Worm (Caenorhabditis elegans) whole organism, late embryonic: ENCODE data around the gene pptr-2.

Experiments
- K02D7.2 ChIP-seq: sonication (generic microtip); optimal IDR thresholded peaks from 2 replicates; lab custom pipeline; 2017; ENCODE audit warnings: mild to moderate bottlenecking, missing genetic modification characterization, missing compliant biosample characterization
- ahr-1 ChIP-seq: sonication (generic microtip); optimal IDR thresholded peaks from 2 replicates; lab custom pipeline; 2016; ENCODE audit warnings: missing genetic modification characterization, missing compliant biosample characterization
- ama-1 ChIP-seq: fragments of 150-350 bp; optimal IDR thresholded peaks from 2 replicates; lab custom pipeline; 2014
- elt-4 ChIP-seq: sonication (generic microtip); optimal IDR thresholded peaks from 2 replicates; lab custom pipeline; 2016; ENCODE audit warnings: missing genetic modification characterization, missing compliant biosample characterization
- fkh-10 ChIP-seq: fragments of 150-350 bp; optimal IDR thresholded peaks from 2 replicates; lab custom pipeline; 2014; ENCODE audit warnings: missing biosample characterization, missing genetic modification reagents, missing genetic modification characterization
- fkh-6 ChIP-seq: sonication (generic microtip); optimal IDR thresholded peaks from 2 replicates; lab custom pipeline; 2016; ENCODE audit warnings: missing genetic modification characterization, missing compliant biosample characterization
- hlh-30 ChIP-seq: sonication (generic microtip); optimal IDR thresholded peaks from 2 replicates; lab custom pipeline; 2017; ENCODE audit warnings: antibody characterized with exemption, missing genetic modification characterization, missing compliant biosample characterization; ENCODE audit not compliant: insufficient read depth
- hlh-8 ChIP-seq: sonication (generic microtip); optimal IDR thresholded peaks from 2 replicates; lab custom pipeline; 2016; ENCODE audit warnings: missing genotype, missing genetic modification characterization, missing compliant biosample characterization
- nfya-1 ChIP-seq: sonication (generic microtip); optimal IDR thresholded peaks from 2 replicates; lab custom pipeline; 2017; ENCODE audit warnings: missing genetic modification characterization, mild to moderate bottlenecking, missing compliant biosample characterization, antibody characterized with exemption, moderate library complexity
- pag-3 ChIP-seq: sonication (generic microtip); optimal IDR thresholded peaks from 2 replicates; lab custom pipeline; 2016; ENCODE audit warnings: missing compliant biosample characterization, missing genetic modification characterization, borderline replicate concordance
- pha-4 ChIP-seq: fragments of 150-350 bp; optimal IDR thresholded peaks from 2 replicates; lab custom pipeline; 2018; ENCODE audit warnings: missing biosample characterization, missing genetic modification reagents, missing genetic modification characterization
- sox-4 ChIP-seq: sonication (generic microtip); optimal IDR thresholded peaks from 2 replicates; lab custom pipeline; 2017; ENCODE audit warnings: mild to moderate bottlenecking, missing genetic modification characterization, inconsistent platforms, missing compliant biosample characterization
- tbx-2 ChIP-seq: sonication (generic microtip); optimal IDR thresholded peaks from 2 replicates; lab custom pipeline; 2016; ENCODE audit warnings: missing genetic modification characterization, missing compliant biosample characterization

- no peak for TF ChIP-seq hlh-30 (tag; lab: Kevin White, UChicago)
- no peak for TF ChIP-seq ama-1
- no peak for TF ChIP-seq elt-4 (tag; lab: Kevin White, UChicago)
- no peak for TF ChIP-seq fkh-10 (GFP tag; lab: Kevin White, UChicago)
- no peak for TF ChIP-seq sox-4 (tag; lab: Kevin White, UChicago)
- TF ChIP-seq pha-4 (tag; lab: Kevin White, UChicago): no peak
- no peak for TF ChIP-seq fkh-6 (tag; lab: Kevin White, UChicago)
- TF ChIP-seq pag-3: no peak
- no peak for TF ChIP-seq hlh-8
- TF ChIP-seq K02D7.2 (tag; lab: Kevin White, UChicago): no peak
- TF ChIP-seq ahr-1 (tag; lab: Kevin White, UChicago): no peak
- no peak for TF ChIP-seq nfya-1 (tag; lab: Kevin White, UChicago)
- no peak for TF ChIP-seq tbx-2 (tag; lab: Kevin White, UChicago)
These were observed 7.0 kb downstream of the pptr-2 start for ce11 chrV:11027740-11028139.
